Fruit fly (Drosophila melanogaster) whole organism, embryonic: ENCODE data around the gene mRpL4.

ENCODE experiments used
- CG3847 ChIP-seq: fragments of 200-800 bp; sonication (Bioruptor generic); IDR thresholded peaks from 2 replicates; pipeline ENCODE4 v1.3.6; 2022; ENCODE audit warnings: missing biosample characterization, missing genetic modification characterization
- CHES-1-like ChIP-seq: fragments of 200-800 bp; sonication (Bioruptor generic); optimal IDR thresholded peaks from 2 replicates; lab custom pipeline; 2016; ENCODE audit warnings: missing biosample characterization, missing genetic modification characterization
- Hand ChIP-seq: fragments of 200-800 bp; sonication (Bioruptor generic); optimal IDR thresholded peaks from 2 replicates; lab custom pipeline; 2017; ENCODE audit warnings: mild to moderate bottlenecking, missing biosample characterization, missing genetic modification reagents, missing genetic modification characterization
- Mes4 ChIP-seq: fragments of 200-800 bp; sonication (Bioruptor generic); optimal IDR thresholded peaks from 2 replicates; lab custom pipeline; 2016; ENCODE audit warnings: missing biosample characterization, missing genetic modification characterization

- TF ChIP-seq Mes4 (GFP tag; lab: Kevin White, UChicago) (no peak), CHES-1-like (GFP tag; lab: Kevin White, UChicago) (no peak), CG3847 (GFP tag; lab: Robert Waterston, UW) (no peak), Hand (GFP tag; lab: Kevin White, UChicago) (no peak)
These were observed 46.1 kb downstream of the mRpL4 start for dm6 chr2L:16282856-16283255.
